Fruit fly (Drosophila melanogaster): ENCODE measurements around the gene CRMP.

The CRMP gene

dm6 chr3R:5591398-5591853, 20.5 kb downstream of the CRMP start, which contains the start of the genes noi and Vha26 (continued):
- TF ChIP-seq gsb-n (tag; optimal IDR thresholded peaks at IDR 0.05) (no peak), CG18599 (GFP tag; optimal IDR thresholded peaks at IDR 0.05) (no peak), ara (GFP tag; IDR thresholded peaks at IDR 0.05) (no peak), CG18011 (GFP tag; optimal IDR thresholded peaks at IDR 0.05) (no peak), CG10959 (GFP tag; IDR thresholded peaks at IDR 0.05) (no peak), vvl (GFP tag; IDR thresholded peaks at IDR 0.05) (peak; percentile 18; the same call in 1 of the 2 replicates), trem (tag; optimal IDR thresholded peaks at IDR 0.05) (peak; percentile 91), CG11504 (tag; optimal IDR thresholded peaks at IDR 0.05) (no peak), CG2875 (GFP tag; optimal IDR thresholded peaks at IDR 0.05) (peak; percentile 12), CkIIα-i1 (GFP tag; IDR thresholded peaks at IDR 0.05) (no peak), ewg (GFP tag; optimal IDR thresholded peaks at IDR 0.05) (no peak), CG3281 (GFP tag; optimal IDR thresholded peaks at IDR 0.05) (peak; percentile 22), Rx (GFP tag; IDR thresholded peaks at IDR 0.05) (no peak), CG34422 (GFP tag; IDR thresholded peaks at IDR 0.05) (no peak), CG31224 (GFP tag; IDR thresholded peaks at IDR 0.05) (no peak), CG16813 (GFP tag; IDR thresholded peaks at IDR 0.05; ENCODE audit: partially characterized antibody) (peak; percentile 73), CG4854 (GFP tag; optimal IDR thresholded peaks at IDR 0.05) (no peak), CG6791 (GFP tag; IDR thresholded peaks at IDR 0.05; ENCODE audit: partially characterized antibody) (peak; percentile 55; the same call in 1 of the 3 replicates), CG4820 (GFP tag; optimal IDR thresholded peaks at IDR 0.05) (no peak), slp2 (GFP tag; optimal IDR thresholded peaks at IDR 0.05) (no peak), tio (GFP tag; optimal IDR thresholded peaks at IDR 0.05) (no peak), CG15011 (GFP tag; optimal IDR thresholded peaks at IDR 0.05) (no peak), oc (tag; optimal IDR thresholded peaks at IDR 0.05) (no peak), seq (GFP tag; IDR thresholded peaks at IDR 0.05) (no peak), crc (GFP tag; optimal IDR thresholded peaks at IDR 0.05) (no peak), CG12104 (GFP tag; optimal IDR thresholded peaks at IDR 0.05) (no peak), stc (GFP tag; IDR thresholded peaks at IDR 0.05) (no peak), scrt (GFP tag; optimal IDR thresholded peaks at IDR 0.05) (no peak), Tbp (GFP tag; optimal IDR thresholded peaks at IDR 0.05) (no peak), CG43689 (GFP tag; IDR thresholded peaks at IDR 0.05) (no peak), croc (GFP tag; conservative IDR thresholded peaks at IDR 0.05) (no peak), CG7928 (GFP tag; optimal IDR thresholded peaks at IDR 0.05) (peak; percentile 96), CG9876 (GFP tag; optimal IDR thresholded peaks at IDR 0.05) (no peak), CG2199 (GFP tag; IDR thresholded peaks at IDR 0.05) (no peak), NK7.1 (GFP tag; optimal IDR thresholded peaks at IDR 0.05) (no peak), CG18619 (GFP tag; optimal IDR thresholded peaks at IDR 0.05) (peak; percentile 20), nmo (GFP tag; optimal IDR thresholded peaks at IDR 0.05) (peak; percentile 87), CG10462 (GFP tag; optimal IDR thresholded peaks at IDR 0.05) (no peak), CG6683 (GFP tag; optimal IDR thresholded peaks at IDR 0.05) (no peak), Neu2 (GFP tag; optimal IDR thresholded peaks at IDR 0.05; ENCODE audit: borderline replicate concordance) (no peak), HLH4C (GFP tag; IDR thresholded peaks at IDR 0.05; ENCODE audit: partially characterized antibody) (peak; percentile 69), CG15073 (GFP tag; optimal IDR thresholded peaks at IDR 0.05) (no peak), gfzf (GFP tag; optimal IDR thresholded peaks at IDR 0.05) (peak; percentile 68), Hand (GFP tag; optimal IDR thresholded peaks at IDR 0.05) (no peak), Fer3 (tag; optimal IDR thresholded peaks at IDR 0.05) (peak; percentile 19), CG34376 (GFP tag; optimal IDR thresholded peaks at IDR 0.05) (no peak), H2.0 (GFP tag; IDR thresholded peaks at IDR 0.05) (no peak), Sry-β (GFP tag; optimal IDR thresholded peaks at IDR 0.05) (peak; percentile 18), Bteb2 (GFP tag; optimal IDR thresholded peaks at IDR 0.05) (no peak), mirr (GFP tag; optimal IDR thresholded peaks at IDR 0.05) (peak; percentile 31), CG3838 (GFP tag; optimal IDR thresholded peaks at IDR 0.05) (no peak)
